Fruit fly (Drosophila melanogaster): ENCODE results near the gene CG33267.

Gene CG33267

DNA sequence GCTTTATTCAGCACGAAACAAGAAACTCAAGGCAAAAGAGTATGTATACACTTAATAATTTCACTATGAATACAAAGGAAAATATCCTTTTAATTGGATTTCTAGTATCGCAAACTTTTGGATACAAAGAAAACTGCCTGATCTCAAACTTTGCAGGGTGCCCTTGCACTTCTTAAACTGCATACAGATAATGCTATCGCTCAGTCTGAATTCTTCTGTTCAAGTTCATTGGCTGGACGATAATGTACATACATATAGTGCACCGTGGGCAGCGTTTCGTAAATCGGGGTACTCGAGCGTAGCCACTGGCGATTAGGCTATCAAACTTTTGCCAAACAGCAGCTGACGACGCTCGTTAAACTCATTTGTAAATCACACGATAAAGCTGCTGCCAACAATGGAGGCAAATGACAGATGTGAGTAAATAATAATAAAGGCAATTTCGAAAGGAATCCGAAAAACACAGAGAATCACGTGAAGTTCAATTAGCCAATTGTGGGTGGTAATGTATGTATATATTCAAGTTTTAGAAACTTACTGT, 37.6 kb upstream of the CG33267 start:
- TF ChIP-seq CG10348 (GFP tag; IDR thresholded peaks at IDR 0.05): no peak
- no peak for TF ChIP-seq CG13204 (GFP tag; optimal IDR thresholded peaks at IDR 0.05)
- TF ChIP-seq fd96Ca (GFP tag; IDR thresholded peaks at IDR 0.05): no peak
- peak; percentile 51 for TF ChIP-seq EcR (GFP tag; optimal IDR thresholded peaks at IDR 0.05)

DNA sequence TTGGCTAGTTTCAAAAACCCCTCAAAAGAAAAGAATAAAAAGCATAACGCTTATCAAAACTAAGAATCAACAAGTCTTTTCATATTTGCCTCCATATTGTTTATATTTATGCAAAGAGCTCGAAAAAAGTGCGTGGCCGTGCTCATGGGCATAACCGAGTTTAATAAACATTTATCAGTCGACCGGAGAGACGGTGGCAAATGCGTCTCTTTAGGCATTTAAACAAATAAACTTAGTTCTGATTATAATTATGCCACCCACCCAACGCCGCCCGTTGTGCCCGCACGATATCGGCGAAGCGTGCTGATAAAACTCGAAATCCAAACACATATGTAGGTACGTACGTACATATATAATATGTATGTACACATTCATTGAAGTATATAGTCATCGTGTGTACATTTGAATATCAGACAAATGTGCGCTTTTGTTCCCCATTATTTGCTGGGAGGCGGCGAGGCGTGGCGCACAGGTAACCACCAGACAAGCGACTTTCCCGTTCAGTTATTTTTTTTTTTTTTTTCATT, 35.8 kb upstream of the CG33267 start:
- TF ChIP-seq Pif1A (GFP tag; optimal IDR thresholded peaks at IDR 0.05): no peak
- no peak for TF ChIP-seq CG10348 (GFP tag; IDR thresholded peaks at IDR 0.05)
- TF ChIP-seq Ets98B (GFP tag; IDR thresholded peaks at IDR 0.05): no peak
- no peak for TF ChIP-seq CG17806 (tag; optimal IDR thresholded peaks at IDR 0.05)
- TF ChIP-seq CG32121 (GFP tag; IDR thresholded peaks at IDR 0.05): no peak
- TF ChIP-seq D1 (tag; optimal IDR thresholded peaks at IDR 0.05): no peak
- TF ChIP-seq CG12605 (GFP tag; IDR thresholded peaks at IDR 0.05): no peak
- TF ChIP-seq CG34367 (tag; optimal IDR thresholded peaks at IDR 0.05): no peak
- no peak for TF ChIP-seq rn (GFP tag; IDR thresholded peaks at IDR 0.05)
- TF ChIP-seq EcR (GFP tag; optimal IDR thresholded peaks at IDR 0.05): no peak
- TF ChIP-seq gl (tag; optimal IDR thresholded peaks at IDR 0.05): no peak
- TF ChIP-seq CG8301 (tag; optimal IDR thresholded peaks at IDR 0.05): no peak
- TF ChIP-seq Pif1B (GFP tag; optimal IDR thresholded peaks at IDR 0.05): no peak
- TF ChIP-seq CG8159 (tag; optimal IDR thresholded peaks at IDR 0.05): no peak
- TF ChIP-seq CG15710 (tag; optimal IDR thresholded peaks at IDR 0.05): no peak
- no peak for TF ChIP-seq CG4496 (GFP tag; IDR thresholded peaks at IDR 0.05)
- TF ChIP-seq fd96Ca (GFP tag; IDR thresholded peaks at IDR 0.05): no peak

DNA sequence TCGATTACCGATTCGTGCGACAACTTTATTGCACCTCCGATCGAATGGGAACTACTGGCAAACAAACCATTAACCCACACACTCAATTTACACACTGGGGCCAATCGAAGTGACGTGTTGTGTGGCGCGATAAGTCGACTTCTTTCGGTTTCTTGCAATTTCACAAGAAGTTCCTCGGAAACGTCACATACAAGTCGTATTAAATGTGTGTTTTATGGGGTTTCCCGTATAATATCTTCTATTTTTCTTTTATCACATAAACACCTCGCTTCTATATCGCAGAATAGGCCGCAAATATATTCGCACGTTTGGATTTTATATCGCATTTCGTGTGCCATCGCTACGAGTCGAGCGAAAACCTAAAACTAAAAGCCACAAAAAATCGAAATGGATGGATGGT, 34.6 kb upstream of the CG33267 start:
- no peak for TF ChIP-seq EcR (GFP tag; optimal IDR thresholded peaks at IDR 0.05)
- TF ChIP-seq CG8159 (tag; optimal IDR thresholded peaks at IDR 0.05): no peak
- TF ChIP-seq CG14655 (GFP tag; optimal IDR thresholded peaks at IDR 0.05): no peak
- TF ChIP-seq CG8301 (tag; optimal IDR thresholded peaks at IDR 0.05): no peak

DNA sequence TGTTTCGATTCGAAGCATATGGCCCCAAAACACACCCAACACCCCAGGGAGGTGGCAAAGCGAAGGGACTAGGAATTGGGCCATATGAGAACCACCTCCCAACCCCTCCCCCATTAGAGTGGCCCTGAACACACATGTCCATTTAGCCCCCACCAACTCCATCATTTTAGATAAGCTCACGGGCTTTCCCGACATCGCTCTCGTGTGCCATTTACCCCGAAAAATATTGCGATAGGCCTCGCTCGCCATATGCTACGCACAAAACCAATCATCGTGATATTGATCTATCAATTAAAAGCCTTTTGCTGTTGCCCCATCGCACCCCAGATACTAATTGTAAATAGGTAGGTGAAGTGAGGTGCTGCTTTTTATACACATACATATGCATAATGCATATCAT, 33.9 kb upstream of the CG33267 start:
- no peak for TF ChIP-seq CG9948 (tag; optimal IDR thresholded peaks at IDR 0.05)
- no peak for TF ChIP-seq fd96Ca (GFP tag; IDR thresholded peaks at IDR 0.05)
- TF ChIP-seq rn (GFP tag; IDR thresholded peaks at IDR 0.05): no peak
- no peak for TF ChIP-seq Pif1A (GFP tag; optimal IDR thresholded peaks at IDR 0.05)

DNA sequence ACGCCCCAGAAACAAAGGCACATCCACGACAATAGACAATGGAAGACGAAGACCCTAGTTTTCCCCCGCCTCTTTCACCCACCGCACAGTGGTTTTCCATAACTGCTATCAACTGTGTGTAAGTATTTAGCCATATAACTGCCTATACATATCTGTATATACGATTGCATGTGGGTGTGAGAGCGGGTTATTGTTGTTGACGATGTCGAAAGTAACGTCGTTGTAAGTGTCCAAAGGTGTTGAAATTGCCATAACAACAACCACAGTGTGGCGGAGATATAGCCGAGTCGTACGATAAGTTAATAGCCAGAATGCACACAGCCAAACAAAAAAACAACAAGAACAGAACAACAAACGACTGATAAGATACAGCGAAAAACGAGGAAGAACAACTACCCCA, 33.0 kb upstream of the CG33267 start:
- TF ChIP-seq D1 (tag; optimal IDR thresholded peaks at IDR 0.05) (no peak), fd96Ca (GFP tag; IDR thresholded peaks at IDR 0.05) (peak; percentile 28; the same call in 1 of the 3 replicates), CG8159 (tag; optimal IDR thresholded peaks at IDR 0.05) (peak; percentile 11), CG34367 (tag; optimal IDR thresholded peaks at IDR 0.05) (no peak), Ets98B (GFP tag; IDR thresholded peaks at IDR 0.05) (0 out of 2 replicates have a peak, but pooled peaks have one; percentile 8), CG10348 (GFP tag; IDR thresholded peaks at IDR 0.05) (no peak), CG9948 (tag; optimal IDR thresholded peaks at IDR 0.05) (no peak), CG12605 (GFP tag; IDR thresholded peaks at IDR 0.05) (no peak), CG13204 (GFP tag; optimal IDR thresholded peaks at IDR 0.05) (no peak), CG17806 (tag; optimal IDR thresholded peaks at IDR 0.05) (no peak), CG15710 (tag; optimal IDR thresholded peaks at IDR 0.05) (no peak), Pif1A (GFP tag; optimal IDR thresholded peaks at IDR 0.05) (no peak), CG8301 (tag; optimal IDR thresholded peaks at IDR 0.05) (no peak), rn (GFP tag; IDR thresholded peaks at IDR 0.05) (no peak), Snoo (tag; optimal IDR thresholded peaks at IDR 0.05) (no peak), CG14655 (GFP tag; optimal IDR thresholded peaks at IDR 0.05) (no peak), CG4496 (GFP tag; IDR thresholded peaks at IDR 0.05) (peak; percentile 48; the same call in 2 of the 3 replicates), EcR (GFP tag; optimal IDR thresholded peaks at IDR 0.05) (no peak), gl (tag; optimal IDR thresholded peaks at IDR 0.05) (no peak), CG32121 (GFP tag; IDR thresholded peaks at IDR 0.05) (no peak), Pif1B (GFP tag; optimal IDR thresholded peaks at IDR 0.05) (no peak)

DNA sequence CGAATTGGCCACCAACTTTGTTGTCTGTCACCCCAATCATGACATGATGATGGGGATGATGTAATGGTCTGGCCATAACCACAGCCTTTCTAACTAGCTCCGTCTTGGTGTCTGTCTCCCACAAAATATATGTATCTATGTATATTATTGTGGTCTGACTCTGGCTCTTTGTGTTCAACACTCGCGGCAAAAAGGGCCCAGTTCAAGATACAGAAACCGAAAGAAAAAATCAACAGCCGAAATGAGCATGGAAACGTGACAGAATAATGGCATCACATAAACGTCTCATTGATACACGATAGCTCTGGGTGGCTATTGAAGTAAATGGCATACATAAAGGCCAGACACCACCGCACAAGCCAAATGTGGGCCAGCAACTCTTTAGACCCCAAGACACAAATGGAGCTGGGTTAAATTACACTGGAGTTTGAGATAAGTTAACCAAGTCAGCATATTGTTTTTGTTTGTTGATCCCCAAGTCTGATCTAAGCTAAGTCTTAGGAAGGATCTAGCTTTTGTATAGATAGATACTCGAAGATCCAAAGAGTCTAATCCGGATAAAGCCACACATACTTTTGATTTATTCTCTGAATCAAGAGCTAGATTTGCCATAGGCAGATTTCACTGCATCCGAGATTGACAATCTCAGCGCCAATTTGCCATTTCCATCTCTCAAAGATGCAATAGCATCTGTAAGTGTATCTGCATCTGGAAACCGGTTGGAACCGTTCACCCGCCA, 32.1 kb upstream of the CG33267 start:
- TF ChIP-seq Pif1A (GFP tag; optimal IDR thresholded peaks at IDR 0.05) (no peak), CG15710 (tag; optimal IDR thresholded peaks at IDR 0.05) (peak; percentile 1), rn (GFP tag; IDR thresholded peaks at IDR 0.05) (no peak), CG4496 (GFP tag; IDR thresholded peaks at IDR 0.05) (no peak; the same call in 2 of the 3 replicates), CG8159 (tag; optimal IDR thresholded peaks at IDR 0.05) (peak; percentile 6), CG13204 (GFP tag; optimal IDR thresholded peaks at IDR 0.05) (no peak), EcR (GFP tag; optimal IDR thresholded peaks at IDR 0.05) (no peak), Pif1B (GFP tag; optimal IDR thresholded peaks at IDR 0.05) (no peak), CG32121 (GFP tag; IDR thresholded peaks at IDR 0.05) (peak; percentile 34; the same call in 1 of the 2 replicates), CG8301 (tag; optimal IDR thresholded peaks at IDR 0.05) (peak; percentile 39), CG14655 (GFP tag; optimal IDR thresholded peaks at IDR 0.05) (peak; percentile 55), CG17806 (tag; optimal IDR thresholded peaks at IDR 0.05) (peak; percentile 14), CG9948 (tag; optimal IDR thresholded peaks at IDR 0.05) (no peak), CG34367 (tag; optimal IDR thresholded peaks at IDR 0.05) (no peak), fd96Ca (GFP tag; IDR thresholded peaks at IDR 0.05) (no peak), Snoo (tag; optimal IDR thresholded peaks at IDR 0.05) (no peak)
